Worm (Caenorhabditis elegans): ENCODE data around the gene Y53G8AL.3.

DNA sequence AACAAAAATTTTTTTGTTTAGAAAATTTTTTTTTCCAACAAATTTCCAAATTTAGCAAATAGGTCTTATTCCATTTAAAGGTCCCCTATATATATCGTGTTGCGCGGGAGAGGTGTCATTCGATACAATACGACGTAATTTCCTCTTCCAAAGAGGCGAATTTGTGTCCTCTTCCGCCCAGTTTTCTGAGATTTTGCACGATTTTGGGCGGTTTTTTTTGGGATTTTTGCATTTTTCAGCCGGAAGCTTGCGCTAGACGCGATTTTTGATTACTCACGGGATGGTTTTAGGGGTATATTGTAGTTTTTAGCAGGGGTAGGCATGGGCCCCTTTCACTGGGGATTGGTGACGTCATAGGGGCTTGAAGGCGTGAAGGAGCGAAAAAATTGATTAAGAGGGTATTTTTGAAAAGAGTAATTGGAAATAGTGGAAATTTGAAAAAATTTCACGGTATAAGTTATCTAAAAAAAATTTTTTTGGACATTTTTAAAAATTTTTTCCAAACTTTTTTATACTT, 2.3 kb downstream of the Y53G8AL.3 start, which contains the start of gene Y53G8AL.4:
- TF ChIP-seq pqm-1 (tag; optimal IDR thresholded peaks at IDR 0.05) = no peak
- TF ChIP-seq ama-1 (optimal IDR thresholded peaks at IDR 0.05) = no peak
- TF ChIP-seq nhr-11 (tag; optimal IDR thresholded peaks at IDR 0.05) = no peak
- TF ChIP-seq elt-2 (tag; optimal IDR thresholded peaks at IDR 0.05) = no peak
- no peak for TF ChIP-seq fkh-10 (GFP tag; optimal IDR thresholded peaks at IDR 0.05)
- TF ChIP-seq nfya-1 (tag; optimal IDR thresholded peaks at IDR 0.05) = no peak
- no peak for TF ChIP-seq hlh-15 (tag; optimal IDR thresholded peaks at IDR 0.05)
- TF ChIP-seq pha-4 (tag; optimal IDR thresholded peaks at IDR 0.05) = no peak
- TF ChIP-seq rnt-1 (tag; optimal IDR thresholded peaks at IDR 0.05) = no peak
- no peak for TF ChIP-seq che-1 (tag; optimal IDR thresholded peaks at IDR 0.05)

Data from whole organism, late embryonic.